Worm (Caenorhabditis elegans) whole organism, L3 larva: Measurements from ENCODE around the gene ptr-20.
A peak's percentile ranks its signal among the peaks of the same experiment; 100 is the strongest.

ENCODE experiments used
- R02D3.7 ChIP-seq: fragments of 150-350 bp; optimal IDR thresholded peaks from 2 replicates; lab custom pipeline; 2014; ENCODE audit warnings: missing biosample characterization, missing genetic modification characterization
- ZK546.5 ChIP-seq: sonication (generic microtip); optimal IDR thresholded peaks from 2 replicates; lab custom pipeline; 2017; ENCODE audit warnings: missing biosample characterization, missing genetic modification characterization
- aly-2 ChIP-seq: fragments of 150-350 bp; optimal IDR thresholded peaks from 2 replicates; lab custom pipeline; 2014; ENCODE audit warnings: missing biosample characterization, missing genetic modification characterization
- ama-1 ChIP-seq: fragments of 150-350 bp; optimal IDR thresholded peaks from 2 replicates; lab custom pipeline; 2018
- ceh-16 ChIP-seq: sonication (generic microtip); optimal IDR thresholded peaks from 2 replicates; lab custom pipeline; 2017; ENCODE audit warnings: missing biosample characterization, missing genetic modification characterization
- ceh-28 ChIP-seq: fragments of 150-350 bp; optimal IDR thresholded peaks from 2 replicates; lab custom pipeline; 2014; ENCODE audit warnings: missing biosample characterization, missing genetic modification reagents, missing genetic modification characterization
- ceh-9 ChIP-seq: sonication (generic microtip); optimal IDR thresholded peaks from 2 replicates; lab custom pipeline; 2018; ENCODE audit warnings: missing biosample characterization, missing genetic modification characterization
- daf-12 ChIP-seq: fragments of 150-350 bp; optimal IDR thresholded peaks from 2 replicates; lab custom pipeline; 2014; ENCODE audit warnings: missing biosample characterization, missing genetic modification reagents, missing genetic modification characterization
- egl-27 ChIP-seq: sonication (generic microtip); optimal IDR thresholded peaks from 4 replicates; lab custom pipeline; 2017; ENCODE audit warnings: missing biosample characterization, missing genetic modification reagents, missing genetic modification characterization
- egl-5 ChIP-seq: fragments of 150-350 bp; optimal IDR thresholded peaks from 2 replicates; lab custom pipeline; 2017; ENCODE audit warnings: missing biosample characterization, missing genetic modification reagents, missing genetic modification characterization, inconsistent platforms
- elt-1 ChIP-seq: fragments of 150-350 bp; optimal IDR thresholded peaks from 2 replicates; lab custom pipeline; 2014; ENCODE audit warnings: missing biosample characterization, missing genetic modification characterization
- elt-2 ChIP-seq: sonication (generic microtip); optimal IDR thresholded peaks from 2 replicates; lab custom pipeline; 2016; ENCODE audit warnings: missing genetic modification reagents, mild to moderate bottlenecking, missing genetic modification characterization, missing compliant biosample characterization
- elt-3 ChIP-seq, 3 experiments: fragments of 150-350 bp in 1 of 3; sonication (generic microtip) in 2 of 3; optimal IDR thresholded peaks; 2 replicates in 2 of 3; 4 replicates in 1 of 3; lab custom pipeline; 2014 to 2017; ENCODE audit warnings: missing biosample characterization in 3 of 3, missing genetic modification characterization in 3 of 3
- eor-1 ChIP-seq, 2 experiments: fragments of 150-350 bp; optimal IDR thresholded peaks; 2 replicates each; lab custom pipeline; 2014 to 2018; ENCODE audit warnings: missing biosample characterization in 2 of 2, missing genetic modification characterization in 2 of 2
- fkh-10 ChIP-seq: sonication (generic microtip); optimal IDR thresholded peaks from 2 replicates; lab custom pipeline; 2017; ENCODE audit warnings: missing biosample characterization, missing genetic modification reagents, missing genetic modification characterization
- fkh-2 ChIP-seq: fragments of 150-350 bp; optimal IDR thresholded peaks from 2 replicates; lab custom pipeline; 2014; ENCODE audit warnings: missing biosample characterization, missing genetic modification reagents, missing genetic modification characterization
- fos-1 ChIP-seq: fragments of 150-350 bp; optimal IDR thresholded peaks from 2 replicates; lab custom pipeline; 2014; ENCODE audit warnings: missing biosample characterization, missing genetic modification characterization
- hmg-11 ChIP-seq: sonication (generic microtip); optimal IDR thresholded peaks from 2 replicates; lab custom pipeline; 2016; ENCODE audit warnings: missing genetic modification characterization, missing compliant biosample characterization
- jun-1 ChIP-seq: fragments of 150-350 bp; optimal IDR thresholded peaks from 2 replicates; lab custom pipeline; 2014; ENCODE audit warnings: missing biosample characterization, missing genetic modification reagents, missing genetic modification characterization
- lin-15B ChIP-seq: fragments of 150-350 bp; optimal IDR thresholded peaks from 2 replicates; lab custom pipeline; 2014; ENCODE audit warnings: missing biosample characterization, missing genetic modification characterization
- lin-39 ChIP-seq: fragments of 150-350 bp; optimal IDR thresholded peaks from 2 replicates; lab custom pipeline; 2018; ENCODE audit warnings: missing biosample characterization, missing genetic modification reagents, missing genetic modification characterization
- mdl-1 ChIP-seq: fragments of 150-350 bp; optimal IDR thresholded peaks from 2 replicates; lab custom pipeline; 2014; ENCODE audit warnings: missing biosample characterization, missing genetic modification characterization
- mml-1 ChIP-seq: fragments of 150-350 bp; sonication (generic microtip); optimal IDR thresholded peaks from 3 replicates; lab custom pipeline; 2014; ENCODE audit warnings: missing biosample characterization, missing genetic modification characterization
- nfya-1 ChIP-seq: sonication (generic microtip); optimal IDR thresholded peaks from 2 replicates; lab custom pipeline; 2017; ENCODE audit warnings: missing genetic modification characterization, mild to moderate bottlenecking, missing compliant biosample characterization, antibody characterized with exemption, moderate library complexity; ENCODE audit not compliant: insufficient read depth
- nhr-11 ChIP-seq: fragments of 150-350 bp; optimal IDR thresholded peaks from 2 replicates; lab custom pipeline; 2014; ENCODE audit warnings: missing biosample characterization, missing genetic modification characterization
- nhr-12 ChIP-seq: fragments of 150-350 bp; optimal IDR thresholded peaks from 2 replicates; lab custom pipeline; 2014; ENCODE audit warnings: missing biosample characterization, missing genetic modification characterization
- nhr-23 ChIP-seq: fragments of 150-350 bp; optimal IDR thresholded peaks from 2 replicates; lab custom pipeline; 2014; ENCODE audit warnings: missing biosample characterization, missing genetic modification reagents, missing genetic modification characterization
- nhr-25 ChIP-seq: sonication (generic microtip); optimal IDR thresholded peaks from 2 replicates; lab custom pipeline; 2017; ENCODE audit warnings: missing biosample characterization, missing genetic modification characterization
- nhr-43 ChIP-seq: sonication (generic microtip); optimal IDR thresholded peaks from 2 replicates; lab custom pipeline; 2016; ENCODE audit warnings: mild to moderate bottlenecking, missing genetic modification characterization, missing compliant biosample characterization; ENCODE audit not compliant: poor library complexity, severe bottlenecking
- nhr-67 ChIP-seq: fragments of 150-350 bp; optimal IDR thresholded peaks from 2 replicates; lab custom pipeline; 2014; ENCODE audit warnings: missing biosample characterization, missing genetic modification characterization
- nhr-76 ChIP-seq: fragments of 150-350 bp; sonication (generic microtip); optimal IDR thresholded peaks from 5 replicates; lab custom pipeline; 2014; ENCODE audit warnings: missing biosample characterization, missing genetic modification characterization
- pha-4 ChIP-seq: fragments of 150-350 bp; optimal IDR thresholded peaks from 2 replicates; lab custom pipeline; 2014; ENCODE audit warnings: missing biosample characterization, missing genetic modification reagents, missing genetic modification characterization
- pqm-1 ChIP-seq: fragments of 150-350 bp; optimal IDR thresholded peaks from 2 replicates; lab custom pipeline; 2017; ENCODE audit warnings: missing biosample characterization, missing genetic modification characterization, inconsistent platforms
- sea-2 ChIP-seq: fragments of 150-350 bp; sonication (generic microtip); optimal IDR thresholded peaks from 4 replicates; lab custom pipeline; 2014; ENCODE audit warnings: missing biosample characterization, missing genetic modification reagents, missing genetic modification characterization
- skn-1 ChIP-seq: fragments of 150-350 bp; optimal IDR thresholded peaks from 2 replicates; lab custom pipeline; 2014; ENCODE audit warnings: missing biosample characterization, missing genetic modification characterization
- snpc-4 ChIP-seq: fragments of 150-350 bp; optimal IDR thresholded peaks from 2 replicates; lab custom pipeline; 2014; ENCODE audit warnings: missing biosample characterization, missing genetic modification characterization
- unc-39 ChIP-seq: sonication (generic microtip); optimal IDR thresholded peaks from 4 replicates; lab custom pipeline; 2017; ENCODE audit warnings: missing biosample characterization, missing genetic modification characterization
- ztf-11 ChIP-seq: fragments of 150-350 bp; optimal IDR thresholded peaks from 2 replicates; lab custom pipeline; 2014; ENCODE audit warnings: missing biosample characterization, missing genetic modification characterization

Gene ptr-20

ce11 chrII:15178494-15178893 lies 20.5 kb downstream of the ptr-20 start, which contains the start of gene gst-32:
Gene gst-32, minus strand, starts transcription at chrII:15178594.
- TF ChIP-seq snpc-4 (tag; lab: Kevin White, UChicago) (no peak), lin-39 (tag; lab: Kevin White, UChicago) (no peak), R02D3.7 (tag; lab: Kevin White, UChicago) (no peak), egl-5 (tag; lab: Kevin White, UChicago) (no peak), elt-3 (tag; optimal IDR thresholded peaks at IDR 0.05; lab: Kevin White, UChicago) (no peak), fkh-10 (GFP tag; lab: Kevin White, UChicago) (no peak), jun-1 (no peak), sea-2 (GFP tag; lab: Kevin White, UChicago) (no peak), fos-1 (tag; lab: Kevin White, UChicago) (no peak), mml-1 (tag; lab: Kevin White, UChicago) (no peak), hmg-11 (tag; lab: Kevin White, UChicago) (no peak), ceh-9 (tag; lab: Kevin White, UChicago) (no peak), nhr-23 (tag; lab: Kevin White, UChicago) (no peak), daf-12 (tag; lab: Kevin White, UChicago) (no peak), egl-27 (tag; lab: Kevin White, UChicago) (no peak), pha-4 (no peak), mdl-1 (no peak), nhr-76 (tag; lab: Kevin White, UChicago) (no peak), ztf-11 (no peak)

DNA sequence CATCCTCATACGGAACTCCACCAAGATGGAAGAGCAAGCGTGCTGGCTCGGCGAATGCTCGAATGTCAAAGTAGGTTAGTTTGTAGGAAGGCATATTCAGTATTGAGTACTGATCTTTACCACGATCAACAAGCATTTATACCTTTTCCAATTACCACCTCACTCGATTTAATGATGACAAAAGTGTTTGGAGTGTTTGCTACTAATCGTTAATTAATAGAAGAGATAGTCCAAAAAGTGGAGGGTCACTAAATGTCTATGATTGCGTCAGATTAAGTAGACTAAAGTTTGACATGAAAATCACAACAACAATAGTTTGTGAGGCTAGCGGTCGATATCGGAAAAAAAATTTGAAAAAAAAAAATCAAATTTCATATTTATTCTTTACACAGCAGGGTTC lies 25.2 kb downstream of the ptr-20 start, which contains the start of gene gst-34:
Gene gst-34, minus strand, starts transcription at position 101 of the 400 bp plus-strand sequence.
- no peak for TF ChIP-seq pqm-1 (tag; lab: Kevin White, UChicago)
- TF ChIP-seq hmg-11 (tag; lab: Kevin White, UChicago), result no peak
- TF ChIP-seq ZK546.5, result no peak
- TF ChIP-seq, all 47 proteins: peak for 0

ce11 chrII:15185289-15185688 lies 27.3 kb downstream of the ptr-20 start, which contains the start of gene gst-35:
Gene gst-35, minus strand, starts transcription at chrII:15185389.
- no peak for TF ChIP-seq nhr-76 (tag; lab: Kevin White, UChicago)
- no peak for TF ChIP-seq daf-12 (tag; lab: Kevin White, UChicago)
- no peak for TF ChIP-seq lin-15B
- TF ChIP-seq egl-5 (tag; lab: Kevin White, UChicago), result no peak
- TF ChIP-seq fkh-2 (tag; lab: Kevin White, UChicago), result no peak
- TF ChIP-seq jun-1, result no peak
- no peak for TF ChIP-seq fkh-10 (GFP tag; lab: Kevin White, UChicago)
- TF ChIP-seq nhr-23 (tag; lab: Kevin White, UChicago), result no peak
- no peak for TF ChIP-seq mml-1 (tag; lab: Kevin White, UChicago)
- TF ChIP-seq ZK546.5, result no peak
- TF ChIP-seq nhr-25 (tag; lab: Kevin White, UChicago), result no peak
- TF ChIP-seq R02D3.7 (tag; lab: Kevin White, UChicago), result no peak
- no peak for TF ChIP-seq snpc-4 (tag; lab: Kevin White, UChicago)
- TF ChIP-seq nhr-43 (tag; lab: Kevin White, UChicago), result no peak

DNA sequence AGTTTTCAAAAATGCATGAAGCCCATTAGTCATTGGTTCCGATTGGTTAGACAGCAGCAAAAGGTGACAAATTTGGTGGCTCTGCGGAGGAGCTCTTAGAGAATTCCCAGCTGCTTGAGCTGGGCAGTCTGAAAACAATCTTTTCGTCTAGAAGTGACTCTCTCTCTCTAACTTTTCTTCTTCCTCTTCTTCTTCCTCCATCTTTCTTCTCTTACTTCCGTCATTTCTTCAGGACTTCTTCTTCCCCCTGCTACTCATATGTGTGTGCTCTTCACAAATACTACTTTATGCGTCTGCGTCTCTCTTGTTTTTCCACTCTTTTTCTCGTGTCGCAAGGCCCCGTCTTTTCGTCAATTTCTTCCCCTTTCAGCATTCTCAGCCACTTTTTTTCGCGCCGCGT lies 32.0 kb downstream of the ptr-20 start:
- TF ChIP-seq lin-39 (tag; lab: Kevin White, UChicago), result peak; percentile 65
- peak; percentile 72 for TF ChIP-seq hmg-11 (tag; lab: Kevin White, UChicago)
- peak; percentile 55 for TF ChIP-seq pha-4
- TF ChIP-seq nhr-76 (tag; lab: Kevin White, UChicago), result no peak
- TF ChIP-seq nhr-67 (tag; lab: Kevin White, UChicago), result no peak
- peak; percentile 43 for TF ChIP-seq nfya-1 (tag; lab: Kevin White, UChicago)
- peak; percentile 11 for TF ChIP-seq fkh-10 (GFP tag; lab: Kevin White, UChicago)
- peak; percentile 52 for TF ChIP-seq skn-1 (tag; lab: Kevin White, UChicago)
- TF ChIP-seq, all 47 proteins: peak for 6

- no peak for TF ChIP-seq elt-3 (tag; optimal IDR thresholded peaks at IDR 0.05; lab: Kevin White, UChicago)
- peak; percentile 35 for TF ChIP-seq pha-4
- TF ChIP-seq elt-2, result peak; percentile 68
- TF ChIP-seq, all 47 proteins: peak for 2
These were observed 33.0 kb downstream of the ptr-20 start for ce11 chrII:15190971-15191370.

DNA sequence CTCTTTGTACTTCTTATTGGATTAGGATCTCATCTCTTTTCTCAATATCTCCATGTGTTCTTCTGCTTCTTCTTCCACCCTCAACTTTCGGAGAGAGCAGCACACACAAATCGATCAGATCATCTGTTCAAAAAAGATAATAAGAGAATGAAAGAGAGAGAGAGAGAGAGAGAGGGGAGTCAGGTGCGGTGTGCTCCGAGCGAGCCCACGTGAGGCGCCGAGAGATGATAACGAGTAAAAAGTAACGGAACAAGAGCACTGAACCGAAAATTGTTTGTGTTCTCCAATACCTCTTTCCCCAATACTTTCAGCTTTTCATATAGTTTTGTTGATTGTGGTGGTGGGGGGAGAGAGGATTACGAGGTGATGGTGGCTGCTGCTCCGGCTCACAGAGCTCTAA lies 36.0 kb downstream of the ptr-20 start:
- peak; percentile 7 for TF ChIP-seq mdl-1
- no peak for TF ChIP-seq unc-39 (tag; lab: Kevin White, UChicago)
- TF ChIP-seq hmg-11 (tag; lab: Kevin White, UChicago), result no peak
- TF ChIP-seq ZK546.5, result no peak
- TF ChIP-seq R02D3.7 (tag; lab: Kevin White, UChicago), result no peak
- no peak for TF ChIP-seq elt-1 (tag; lab: Kevin White, UChicago)
- TF ChIP-seq lin-39 (tag; lab: Kevin White, UChicago), result peak; percentile 37
- TF ChIP-seq pqm-1 (tag; lab: Kevin White, UChicago), result peak; percentile 48
- no peak for TF ChIP-seq nhr-11
- no peak for TF ChIP-seq ama-1
- TF ChIP-seq eor-1 (tag; optimal IDR thresholded peaks at IDR 0.05; lab: Kevin White, UChicago), result no peak
- TF ChIP-seq mml-1 (tag; lab: Kevin White, UChicago), result no peak
- TF ChIP-seq skn-1 (tag; lab: Kevin White, UChicago), result no peak
- no peak for TF ChIP-seq egl-27 (tag; lab: Kevin White, UChicago)
- peak; percentile 51 for TF ChIP-seq jun-1
- peak; percentile 49 for TF ChIP-seq ceh-28 (tag; lab: Kevin White, UChicago)
- TF ChIP-seq elt-2, result peak; percentile 81
- TF ChIP-seq nhr-12, result no peak
- TF ChIP-seq ceh-9 (tag; lab: Kevin White, UChicago), result no peak
- no peak for TF ChIP-seq ceh-16 (tag; lab: Kevin White, UChicago)
- TF ChIP-seq nfya-1 (tag; lab: Kevin White, UChicago), result peak; percentile 34
- TF ChIP-seq elt-3 (tag; optimal IDR thresholded peaks at IDR 0.05; lab: Kevin White, UChicago), result no peak
- TF ChIP-seq fos-1 (tag; lab: Kevin White, UChicago), result no peak
- TF ChIP-seq daf-12 (tag; lab: Kevin White, UChicago), result no peak
- TF ChIP-seq aly-2 (tag; lab: Kevin White, UChicago), result no peak
